Worm (Caenorhabditis elegans) whole organism, midembryonic: ENCODE data around the gene C41H7.2.

ENCODE experiments used
- cog-1 ChIP-seq: sonication (generic microtip); optimal IDR thresholded peaks from 2 replicates; lab custom pipeline; 2016; ENCODE audit warnings: missing genetic modification characterization, missing compliant biosample characterization
- flt-1 ChIP-seq: fragments of 200-800 bp; sonication (Bioruptor generic); IDR thresholded peaks from 2 replicates; pipeline ENCODE4 v1.3.6; 2022; ENCODE audit warnings: missing genetic modification characterization, missing compliant biosample characterization
- klf-2 ChIP-seq: fragments of 200-800 bp; sonication (Bioruptor generic); conservative IDR thresholded peaks from 2 replicates; pipeline ENCODE4 v1.3.6; 2022; ENCODE audit warnings: missing genetic modification reagents, missing genetic modification characterization, missing compliant biosample characterization
- ref-1 ChIP-seq: fragments of 200-800 bp; sonication (Bioruptor generic); conservative IDR thresholded peaks from 2 replicates; pipeline ENCODE4 v1.3.6; 2022; ENCODE audit warnings: missing genetic modification reagents, missing genetic modification characterization, missing compliant biosample characterization
- tab-1 ChIP-seq: fragments of 200-800 bp; sonication (Bioruptor generic); IDR thresholded peaks from 2 replicates; pipeline ENCODE4 v1.3.6; 2022; ENCODE audit warnings: missing genetic modification characterization, missing compliant biosample characterization

ce11 chrII:2991555-2992083 lies 23.0 kb upstream of the C41H7.2 start, which contains the start of gene K08A2.2:
- TF ChIP-seq klf-2 (GFP tag; lab: Robert Waterston, UW), result no peak
- no peak for TF ChIP-seq flt-1 (GFP tag; lab: Robert Waterston, UW)
- TF ChIP-seq tab-1, result no peak
- TF ChIP-seq ref-1 (GFP tag; lab: Robert Waterston, UW), result no peak
- TF ChIP-seq cog-1 (tag; lab: Kevin White, UChicago), result no peak
